ENCODE assay signal across 2 fruit fly cellular contexts in the genomic region with DNA sequence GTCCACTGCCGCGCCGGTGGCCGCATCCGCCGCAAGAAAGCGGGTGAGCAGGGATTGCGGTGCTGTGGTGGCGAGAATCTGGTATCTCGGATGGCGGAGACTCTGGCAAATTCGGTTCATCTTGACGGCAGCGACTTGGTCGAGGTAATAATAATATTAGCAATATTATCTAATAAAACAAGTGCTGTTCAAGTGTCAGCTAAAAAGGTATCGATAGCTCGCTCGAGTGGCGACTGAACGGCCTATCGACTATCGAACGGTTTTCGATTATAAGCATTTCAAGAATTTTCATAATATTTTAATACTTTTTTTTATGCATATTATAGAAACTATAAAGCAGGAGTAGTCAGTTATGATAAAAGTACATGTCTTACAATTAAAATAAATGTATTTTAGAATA.
A peak's percentile ranks its signal among the peaks of the same experiment; 100 is the strongest.
TF ChIP-seq lines count a peak whose summit lies in the region.

A gene (minus strand): TSS at position 216 of the 400 bp plus-strand sequence.

- TF ChIP-seq CTCF in whole organism, embryonic (GFP tag; optimal IDR thresholded peaks at IDR 0.05; lab: Kevin White, UChicago) = no peak

TF ChIP-seq in whole organism, embryonic, 481 proteins besides CTCF, POLR2A, EP300 and RAD21 (continues in another document):
- no peak for TF ChIP-seq CHES-1-like (GFP tag; optimal IDR thresholded peaks at IDR 0.05; lab: Kevin White, UChicago)
- no peak for TF ChIP-seq esg (GFP tag; conservative IDR thresholded peaks at IDR 0.05; lab: Robert Waterston, UW)
- TF ChIP-seq CG5245 (GFP tag; optimal IDR thresholded peaks at IDR 0.05; lab: Kevin White, UChicago) = no peak
- no peak for TF ChIP-seq hb (GFP tag; IDR thresholded peaks at IDR 0.05; lab: Robert Waterston, UW; ENCODE audit: partially characterized antibody)
- TF ChIP-seq Bgb (GFP tag; IDR thresholded peaks at IDR 0.05; lab: Robert Waterston, UW; ENCODE audit: partially characterized antibody) = peak; percentile 45
- TF ChIP-seq CG14860 (GFP tag; IDR thresholded peaks at IDR 0.05; lab: Robert Waterston, UW; ENCODE audit: partially characterized antibody) = peak; percentile 46; the same call in 1 of the 3 replicates
- TF ChIP-seq nau (GFP tag; optimal IDR thresholded peaks at IDR 0.05; lab: Kevin White, UChicago) = no peak
- no peak for TF ChIP-seq CG8765 (GFP tag; IDR thresholded peaks at IDR 0.05; lab: Robert Waterston, UW)
- TF ChIP-seq Hr78 (GFP tag; optimal IDR thresholded peaks at IDR 0.05; lab: Kevin White, UChicago) = no peak
- no peak for TF ChIP-seq CG8281 (tag; optimal IDR thresholded peaks at IDR 0.05; lab: Kevin White, UChicago)
- no peak for TF ChIP-seq CG17568 (GFP tag; optimal IDR thresholded peaks at IDR 0.05; lab: Kevin White, UChicago)
- no peak for TF ChIP-seq ems (GFP tag; optimal IDR thresholded peaks at IDR 0.05; lab: Kevin White, UChicago)
- TF ChIP-seq kay (GFP tag; optimal IDR thresholded peaks at IDR 0.05; lab: Kevin White, UChicago) = no peak
- no peak for TF ChIP-seq CG14965 (GFP tag; optimal IDR thresholded peaks at IDR 0.05; lab: Kevin White, UChicago; ENCODE audit: borderline replicate concordance)
- no peak for TF ChIP-seq Mes4 (GFP tag; optimal IDR thresholded peaks at IDR 0.05; lab: Kevin White, UChicago)
- TF ChIP-seq CG1647 (GFP tag; optimal IDR thresholded peaks at IDR 0.05; lab: Kevin White, UChicago) = no peak
- TF ChIP-seq sd (tag; optimal IDR thresholded peaks at IDR 0.05; lab: Kevin White, UChicago) = no peak
- no peak for TF ChIP-seq CG17385 (GFP tag; optimal IDR thresholded peaks at IDR 0.05; lab: Kevin White, UChicago)
- no peak for TF ChIP-seq cwo (GFP tag; optimal IDR thresholded peaks at IDR 0.05; lab: Kevin White, UChicago)
- no peak for TF ChIP-seq mam (GFP tag; optimal IDR thresholded peaks at IDR 0.05; lab: Kevin White, UChicago)
- TF ChIP-seq HLH4C (GFP tag; IDR thresholded peaks at IDR 0.05; lab: Robert Waterston, UW; ENCODE audit: partially characterized antibody) = peak; percentile 61; the same call in 1 of the 3 replicates
- TF ChIP-seq klu (GFP tag; IDR thresholded peaks at IDR 0.05; lab: Robert Waterston, UW) = no peak
- TF ChIP-seq H2.0 (GFP tag; IDR thresholded peaks at IDR 0.05; lab: Robert Waterston, UW) = no peak
- TF ChIP-seq stwl (tag; optimal IDR thresholded peaks at IDR 0.05; lab: Kevin White, UChicago) = peak; percentile 2
- TF ChIP-seq row (GFP tag; IDR thresholded peaks at IDR 0.05; lab: Robert Waterston, UW) = no peak
- TF ChIP-seq so (GFP tag; IDR thresholded peaks at IDR 0.05; lab: Robert Waterston, UW) = no peak
- no peak for TF ChIP-seq Hr51 (GFP tag; optimal IDR thresholded peaks at IDR 0.05; lab: Kevin White, UChicago)
- no peak for TF ChIP-seq CG18476 (GFP tag; optimal IDR thresholded peaks at IDR 0.05; lab: Kevin White, UChicago)
- no peak for TF ChIP-seq CG15269 (tag; optimal IDR thresholded peaks at IDR 0.05; lab: Kevin White, UChicago)
- TF ChIP-seq ash1 (GFP tag; optimal IDR thresholded peaks at IDR 0.05; lab: Kevin White, UChicago) = no peak
- TF ChIP-seq D19A (tag; optimal IDR thresholded peaks at IDR 0.05; lab: Kevin White, UChicago) = no peak
- no peak for TF ChIP-seq inv (GFP tag; IDR thresholded peaks at IDR 0.05; lab: Robert Waterston, UW; ENCODE audit: partially characterized antibody)
- TF ChIP-seq H15 (GFP tag; IDR thresholded peaks at IDR 0.05; lab: Robert Waterston, UW) = no peak
- TF ChIP-seq CG9609 (GFP tag; optimal IDR thresholded peaks at IDR 0.05; lab: Kevin White, UChicago) = no peak
- TF ChIP-seq CG10209 (GFP tag; optimal IDR thresholded peaks at IDR 0.05; lab: Kevin White, UChicago) = no peak
- TF ChIP-seq Dip2 (GFP tag; IDR thresholded peaks at IDR 0.05; lab: Robert Waterston, UW) = no peak
- TF ChIP-seq CG11456 (GFP tag; IDR thresholded peaks at IDR 0.05; lab: Robert Waterston, UW) = no peak
- TF ChIP-seq pum (GFP tag; optimal IDR thresholded peaks at IDR 0.05; lab: Kevin White, UChicago) = no peak
- TF ChIP-seq fd102C (GFP tag; optimal IDR thresholded peaks at IDR 0.05; lab: Kevin White, UChicago) = no peak
- no peak for TF ChIP-seq zen (tag; optimal IDR thresholded peaks at IDR 0.05; lab: Kevin White, UChicago)
- TF ChIP-seq oc (tag; optimal IDR thresholded peaks at IDR 0.05; lab: Kevin White, UChicago) = no peak
- no peak for TF ChIP-seq Gug (GFP tag; IDR thresholded peaks at IDR 0.05; lab: Robert Waterston, UW)
- TF ChIP-seq CG16813 (GFP tag; IDR thresholded peaks at IDR 0.05; lab: Robert Waterston, UW; ENCODE audit: partially characterized antibody) = peak; percentile 60
- no peak for TF ChIP-seq NFAT (GFP tag; IDR thresholded peaks at IDR 0.05; lab: Robert Waterston, UW)

TF ChIP-seq in whole organism, prepupa, 60 proteins besides CTCF, POLR2A, EP300 and RAD21:
- no peak for TF ChIP-seq svp (GFP tag; lab: Kevin White, UChicago)
- no peak for TF ChIP-seq Met (GFP tag; optimal IDR thresholded peaks at IDR 0.05; lab: Kevin White, UChicago)
- no peak for TF ChIP-seq CG8119 (GFP tag; IDR thresholded peaks at IDR 0.05; lab: Robert Waterston, UW)
- TF ChIP-seq pdm3 (GFP tag; optimal IDR thresholded peaks at IDR 0.05; lab: Kevin White, UChicago) = no peak
- no peak for TF ChIP-seq OdsH (GFP tag; optimal IDR thresholded peaks at IDR 0.05; lab: Kevin White, UChicago)
- no peak for TF ChIP-seq CG7368 (GFP tag; optimal IDR thresholded peaks at IDR 0.05; lab: Kevin White, UChicago)
- peak; percentile 38 for TF ChIP-seq vri (GFP tag; optimal IDR thresholded peaks at IDR 0.05; lab: Kevin White, UChicago)
- TF ChIP-seq cyc (GFP tag; optimal IDR thresholded peaks at IDR 0.05; lab: Kevin White, UChicago) = no peak
- no peak for TF ChIP-seq CG6808 (GFP tag; optimal IDR thresholded peaks at IDR 0.05; lab: Kevin White, UChicago)
